Worm (Caenorhabditis elegans) whole organism, L4/young adult: ENCODE data around the gene R144.3.

ENCODE experiments used
- W03F9.2 ChIP-seq: fragments of 150-350 bp; optimal IDR thresholded peaks from 2 replicates; lab custom pipeline; 2014; ENCODE audit warnings: missing biosample characterization, missing genetic modification characterization
- dao-5 ChIP-seq: sonication (generic microtip); optimal IDR thresholded peaks from 2 replicates; lab custom pipeline; 2016; ENCODE audit warnings: missing genotype, missing genetic modification characterization, moderate library complexity, missing compliant biosample characterization

- TF ChIP-seq W03F9.2 (tag; lab: Kevin White, UChicago), result no peak
- TF ChIP-seq dao-5, result no peak
Measured at ce11 chrIII:5071509-5071908, 49.7 kb downstream of the R144.3 start, which contains the start of gene C45G9.12.
